Fruit fly (Drosophila melanogaster): Measurements from ENCODE around the gene alpha-Est8.

Gene alpha-Est8

dm6 chr3R:7475708-7476107, 39.8 kb downstream of the alpha-Est8 start:
- TF ChIP-seq CG17801 (GFP tag; optimal IDR thresholded peaks at IDR 0.05; ENCODE audit: partially characterized antibody) = no peak

DNA sequence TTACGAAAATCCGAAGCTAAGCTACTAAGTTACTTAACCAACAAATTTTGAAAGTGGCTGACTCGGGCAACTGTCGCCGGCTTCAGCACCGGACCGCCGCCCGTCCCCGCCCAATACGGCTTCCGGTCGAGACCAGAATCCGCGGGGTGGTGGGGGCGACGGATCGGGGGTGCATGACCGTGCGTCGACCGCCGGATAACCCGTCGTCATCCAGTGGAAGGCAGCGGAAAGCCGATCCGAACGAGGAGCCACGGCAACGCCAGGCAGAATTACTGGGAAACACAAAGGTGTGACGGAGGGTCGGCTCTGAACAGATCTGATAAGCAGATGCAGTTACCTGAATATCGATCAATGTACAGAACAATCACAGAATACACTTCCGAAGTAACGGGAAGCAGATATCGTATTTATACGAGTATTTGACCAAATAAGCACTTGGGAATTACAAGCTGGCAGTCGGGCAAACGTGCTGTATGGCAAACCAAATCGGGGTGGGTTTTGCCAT, 40.8 kb downstream of the alpha-Est8 start:
- peak; percentile 81 for TF ChIP-seq CG17801 (GFP tag; optimal IDR thresholded peaks at IDR 0.05; ENCODE audit: partially characterized antibody)

- peak; percentile 99 for TF ChIP-seq CG17801 (GFP tag; optimal IDR thresholded peaks at IDR 0.05; ENCODE audit: partially characterized antibody)
These were observed 41.7 kb downstream of the alpha-Est8 start, which contains the start of gene CG1142 for dm6 chr3R:7473767-7474254. CG1142 (minus strand) TSS chr3R:7473781.

dm6 chr3R:7471894-7472293, 43.6 kb downstream of the alpha-Est8 start:
- no peak for TF ChIP-seq CG17801 (GFP tag; optimal IDR thresholded peaks at IDR 0.05; ENCODE audit: partially characterized antibody)
